Fruit fly (Drosophila melanogaster): ENCODE results near the gene tkv.
A peak's percentile ranks its signal among the peaks of the same experiment; 100 is the strongest.

tkv gene

DNA sequence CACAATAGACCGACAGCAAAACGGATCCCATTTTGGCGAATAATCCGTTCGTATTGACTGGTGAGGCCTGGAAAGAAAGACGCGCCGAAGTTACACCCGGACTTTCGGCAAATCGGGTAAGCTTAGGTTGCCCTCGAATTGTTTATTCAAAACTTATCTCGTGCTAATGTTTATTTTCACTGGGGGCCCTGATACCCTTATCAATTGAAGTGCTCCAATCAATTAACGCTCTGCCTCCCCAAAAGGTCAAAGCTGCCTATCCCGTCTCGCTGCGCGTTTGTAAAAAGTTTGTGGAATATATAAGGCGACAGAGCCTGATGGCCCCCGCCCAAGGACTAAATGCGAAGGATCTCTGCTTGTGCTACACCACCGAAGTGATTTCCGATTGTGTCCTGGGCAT, 60.2 kb downstream of the tkv start:
- TF ChIP-seq inv (GFP tag; IDR thresholded peaks at IDR 0.05; ENCODE audit: partially characterized antibody) (0 out of 2 replicates have a peak, but pooled peaks have one; percentile 14), sug (tag; optimal IDR thresholded peaks at IDR 0.05) (peak; percentile 81), abd-A (tag; optimal IDR thresholded peaks at IDR 0.05) (no peak), CG43689 (GFP tag; IDR thresholded peaks at IDR 0.05) (peak; percentile 15; the same call in 1 of the 2 replicates)

DNA sequence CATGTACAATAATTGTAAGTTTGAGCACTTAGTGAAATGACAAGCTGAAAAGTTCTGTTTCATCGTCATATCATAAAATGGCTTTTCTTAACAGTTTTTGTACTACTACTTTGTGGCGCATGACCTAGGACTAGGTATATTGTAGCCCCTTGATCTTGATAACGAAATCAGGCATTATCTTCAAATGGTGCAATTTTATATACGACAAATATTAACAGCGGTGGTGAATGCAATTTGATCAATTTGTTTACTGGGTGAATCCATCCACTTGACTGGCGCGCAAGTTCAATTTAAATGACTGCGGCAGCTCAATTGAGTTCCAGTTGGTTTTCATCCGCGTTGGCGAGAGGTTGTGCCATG, 61.1 kb downstream of the tkv start, which contains the start of gene Cyp28d1:
TSS of gene Cyp28d1 (plus strand) at position 316 of the 360 bp plus-strand sequence.
- peak; percentile 4 for TF ChIP-seq CHES-1-like (GFP tag; optimal IDR thresholded peaks at IDR 0.05)
- no peak for TF ChIP-seq Tbp (GFP tag; optimal IDR thresholded peaks at IDR 0.05)
- TF ChIP-seq ash1 (GFP tag; optimal IDR thresholded peaks at IDR 0.05), result no peak
- TF ChIP-seq CG2120 (GFP tag; optimal IDR thresholded peaks at IDR 0.05), result peak; percentile 4
- TF ChIP-seq Hand (GFP tag; optimal IDR thresholded peaks at IDR 0.05), result peak; percentile 11

DNA sequence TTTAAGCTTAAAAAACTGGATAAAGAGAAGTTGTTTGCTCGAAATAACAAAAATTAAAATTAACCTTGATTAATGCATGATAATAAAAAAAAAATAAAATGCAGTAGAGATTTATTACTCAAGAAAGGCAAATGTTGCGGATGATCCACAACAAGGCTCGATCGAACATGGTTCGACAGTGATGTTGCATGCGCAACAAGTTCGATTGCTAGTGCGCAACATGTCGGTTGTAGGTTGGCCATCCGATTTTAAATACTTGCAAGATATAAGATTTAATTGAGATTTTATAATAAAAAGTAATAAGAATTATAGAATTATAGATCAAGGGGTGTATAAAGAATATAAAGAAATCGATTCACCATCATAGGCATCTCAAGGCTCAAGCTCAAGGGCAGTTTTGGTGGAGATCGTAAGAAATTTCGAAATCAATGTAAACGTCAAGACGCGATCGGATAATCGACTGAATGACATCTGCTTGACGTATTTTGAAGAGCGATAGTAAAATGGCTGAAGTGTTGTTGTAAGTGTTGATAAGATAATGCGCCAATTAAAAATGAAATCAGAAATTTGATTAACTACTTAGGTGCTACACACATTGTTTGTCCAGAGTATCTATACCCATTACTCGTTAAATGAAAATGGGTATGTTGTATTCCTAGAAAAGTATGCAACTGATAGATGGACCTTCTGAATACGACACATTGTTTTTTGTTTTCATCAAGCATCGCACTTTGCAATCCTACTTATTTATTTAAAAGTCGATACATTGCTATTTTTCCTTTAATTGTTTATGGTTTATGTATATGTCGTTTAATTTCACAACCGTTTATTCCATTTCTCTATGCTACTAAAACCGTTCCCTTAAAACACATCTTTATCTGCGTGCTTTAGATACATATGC, 61.7 kb downstream of the tkv start:
- TF ChIP-seq CG34376 (GFP tag; optimal IDR thresholded peaks at IDR 0.05) (peak; percentile 69), CG18619 (GFP tag; optimal IDR thresholded peaks at IDR 0.05) (no peak), CG6765 (GFP tag; optimal IDR thresholded peaks at IDR 0.05) (no peak), Hmx (GFP tag; optimal IDR thresholded peaks at IDR 0.05) (no peak), CG7786 (GFP tag; optimal IDR thresholded peaks at IDR 0.05) (peak; percentile 29), sug (tag; optimal IDR thresholded peaks at IDR 0.05) (peak; percentile 68), Oli (tag; optimal IDR thresholded peaks at IDR 0.05) (no peak), CG6689 (GFP tag; IDR thresholded peaks at IDR 0.05) (no peak), odd (GFP tag; optimal IDR thresholded peaks at IDR 0.05) (no peak), abd-A (tag; optimal IDR thresholded peaks at IDR 0.05) (no peak), NfI (GFP tag; optimal IDR thresholded peaks at IDR 0.05) (no peak), dati (GFP tag; IDR thresholded peaks at IDR 0.05) (no peak), mirr (GFP tag; optimal IDR thresholded peaks at IDR 0.05) (peak; percentile 96), chif (GFP tag; optimal IDR thresholded peaks at IDR 0.05) (peak in 1 of 2 experiments; percentile 5), D19B (GFP tag; optimal IDR thresholded peaks at IDR 0.05) (peak; percentile 46), ATbp (GFP tag; optimal IDR thresholded peaks at IDR 0.05) (no peak), Atf3 (GFP tag; optimal IDR thresholded peaks at IDR 0.05) (no peak), CG6175 (GFP tag; IDR thresholded peaks at IDR 0.05) (no peak), CG4360 (GFP tag; IDR thresholded peaks at IDR 0.05) (no peak), Nf-YB (GFP tag; optimal IDR thresholded peaks at IDR 0.05) (no peak), ase (GFP tag; IDR thresholded peaks at IDR 0.05) (no peak), croc (GFP tag; conservative IDR thresholded peaks at IDR 0.05) (no peak), Nf-YC (tag; optimal IDR thresholded peaks at IDR 0.05) (no peak), jumu (GFP tag; optimal IDR thresholded peaks at IDR 0.05) (no peak), CG5180 (GFP tag; optimal IDR thresholded peaks at IDR 0.05) (peak; percentile 98), CG30403 (GFP tag; optimal IDR thresholded peaks at IDR 0.05) (peak; percentile 20), gcm2 (GFP tag; optimal IDR thresholded peaks at IDR 0.05) (no peak), NK7.1 (GFP tag; optimal IDR thresholded peaks at IDR 0.05) (no peak), PHDP (tag; optimal IDR thresholded peaks at IDR 0.05) (peak; percentile 40), fd3F (GFP tag; optimal IDR thresholded peaks at IDR 0.05) (no peak), CG15514 (GFP tag; optimal IDR thresholded peaks at IDR 0.05) (no peak), CG1792 (GFP tag; optimal IDR thresholded peaks at IDR 0.05) (no peak), nerfin-1 (tag; optimal IDR thresholded peaks at IDR 0.05) (no peak), wor (GFP tag; IDR thresholded peaks at IDR 0.05) (no peak), sens-2 (GFP tag; IDR thresholded peaks at IDR 0.05) (no peak), lola (GFP tag; optimal IDR thresholded peaks at IDR 0.05) (no peak), lab (GFP tag; optimal IDR thresholded peaks at IDR 0.05) (no peak), tna (GFP tag; IDR thresholded peaks at IDR 0.05; ENCODE audit: partially characterized antibody) (no peak)
